Worm (Caenorhabditis elegans) whole organism, L1 larva: Measurements from ENCODE around the gene C26F1.3.

Experiments
- C04F5.9 ChIP-seq: sonication (generic microtip); optimal IDR thresholded peaks from 2 replicates; lab custom pipeline; 2016; ENCODE audit warnings: missing genetic modification characterization, missing compliant biosample characterization
- F16B12.6 ChIP-seq: fragments of 150-350 bp; optimal IDR thresholded peaks from 2 replicates; lab custom pipeline; 2014; ENCODE audit warnings: missing biosample characterization, missing genetic modification characterization
- Y116A8C.19 ChIP-seq: sonication (generic microtip); optimal IDR thresholded peaks from 2 replicates; lab custom pipeline; 2016; ENCODE audit warnings: missing compliant biosample characterization, missing genetic modification characterization, borderline replicate concordance
- aly-2 ChIP-seq: fragments of 150-350 bp; optimal IDR thresholded peaks from 2 replicates; lab custom pipeline; 2014; ENCODE audit warnings: missing biosample characterization, missing genetic modification characterization
- dpl-1 ChIP-seq, 3 experiments: fragments of 150-350 bp in 2 of 3; sonication (generic microtip) in 1 of 3; optimal IDR thresholded peaks; 2 replicates each; lab custom pipeline; 2014 to 2017; ENCODE audit warnings: missing biosample characterization in 3 of 3, missing genetic modification characterization in 3 of 3, missing genetic modification reagents in 3 of 3
- dsc-1 ChIP-seq: sonication (generic microtip); optimal IDR thresholded peaks from 2 replicates; lab custom pipeline; 2016; ENCODE audit warnings: mild to moderate bottlenecking, missing genetic modification characterization, missing compliant biosample characterization
- efl-1 ChIP-seq, 4 experiments: fragments of 150-350 bp; optimal IDR thresholded peaks in 3 of 4; peaks in 1 of 4; 1 replicate in 1 of 4; 2 replicates in 3 of 4; lab custom pipeline; 2014; ENCODE audit warnings: missing biosample characterization in 2 of 4, missing genetic modification characterization in 2 of 4, missing genetic modification reagents in 2 of 4
- egl-13 ChIP-seq: sonication (generic microtip); optimal IDR thresholded peaks from 2 replicates; lab custom pipeline; 2016; ENCODE audit warnings: missing genotype, missing genetic modification reagents, missing genetic modification characterization, missing compliant biosample characterization
- elt-3 ChIP-seq, 6 experiments: fragments of 150-350 bp in 1 of 6; sonication (generic microtip); optimal IDR thresholded peaks; 2 replicates each; lab custom pipeline; 2017 to 2018; ENCODE audit warnings: missing biosample characterization in 6 of 6, missing genetic modification characterization in 6 of 6, inconsistent platforms in 1 of 6
- ets-5 ChIP-seq: fragments of 200-800 bp; sonication (Bioruptor generic); IDR thresholded peaks from 2 replicates; pipeline ENCODE4 v1.3.6; 2022; ENCODE audit warnings: missing genetic modification characterization, missing compliant biosample characterization
- fos-1 ChIP-seq: fragments of 150-350 bp; optimal IDR thresholded peaks from 2 replicates; lab custom pipeline; 2014; ENCODE audit warnings: missing biosample characterization, missing genetic modification characterization
- hpl-2 ChIP-seq: fragments of 150-350 bp; optimal IDR thresholded peaks from 2 replicates; lab custom pipeline; 2014; ENCODE audit warnings: missing biosample characterization, missing genetic modification reagents, missing genetic modification characterization
- irx-1 ChIP-seq: sonication (generic microtip); optimal IDR thresholded peaks from 2 replicates; lab custom pipeline; 2016; ENCODE audit warnings: missing genetic modification characterization, missing compliant biosample characterization
- isw-1 ChIP-seq: fragments of 200-800 bp; sonication (Bioruptor generic); IDR thresholded peaks from 2 replicates; pipeline ENCODE4 v1.3.6; 2022; ENCODE audit warnings: missing genetic modification characterization, missing compliant biosample characterization
- lin-14 ChIP-seq: fragments of 200-800 bp; sonication (Bioruptor generic); optimal IDR thresholded peaks from 2 replicates; lab custom pipeline; 2018; ENCODE audit warnings: mild to moderate bottlenecking, missing genetic modification characterization, moderate library complexity, missing compliant biosample characterization
- lin-15B ChIP-seq: fragments of 150-350 bp; sonication (generic microtip); optimal IDR thresholded peaks from 3 replicates; lab custom pipeline; 2014; ENCODE audit warnings: missing biosample characterization, missing genetic modification characterization
- lin-35 ChIP-seq, 2 experiments: fragments of 150-350 bp; optimal IDR thresholded peaks; 2 replicates each; lab custom pipeline; 2014; ENCODE audit warnings: missing biosample characterization in 2 of 2, missing genetic modification characterization in 2 of 2, missing genetic modification reagents in 2 of 2
- lin-39 ChIP-seq: fragments of 150-350 bp; optimal IDR thresholded peaks from 2 replicates; lab custom pipeline; 2014; ENCODE audit warnings: missing biosample characterization, missing genetic modification reagents, missing genetic modification characterization
- lsy-2 ChIP-seq, 2 experiments: fragments of 150-350 bp; optimal IDR thresholded peaks; 2 replicates each; lab custom pipeline; 2014; ENCODE audit warnings: missing biosample characterization in 2 of 2, missing genetic modification characterization in 2 of 2
- mdl-1 ChIP-seq, 2 experiments: fragments of 150-350 bp; optimal IDR thresholded peaks; 2 replicates each; lab custom pipeline; 2014 to 2017; ENCODE audit warnings: missing biosample characterization in 2 of 2, missing genetic modification characterization in 2 of 2, inconsistent platforms in 1 of 2
- mef-2 ChIP-seq: fragments of 150-350 bp; optimal IDR thresholded peaks from 2 replicates; lab custom pipeline; 2014; ENCODE audit warnings: missing biosample characterization, missing genetic modification characterization
- mep-1 ChIP-seq: fragments of 150-350 bp; optimal IDR thresholded peaks from 2 replicates; lab custom pipeline; 2014; ENCODE audit warnings: missing biosample characterization, missing genetic modification characterization
- nhr-19 ChIP-seq: fragments of 200-800 bp; sonication (Bioruptor generic); conservative IDR thresholded peaks from 2 replicates; pipeline ENCODE4 v1.3.6; 2022; ENCODE audit warnings: missing genetic modification characterization, missing compliant biosample characterization
- nhr-20 ChIP-seq: sonication (generic microtip); optimal IDR thresholded peaks from 2 replicates; lab custom pipeline; 2016; ENCODE audit warnings: mild to moderate bottlenecking, missing genetic modification characterization, missing compliant biosample characterization
- nhr-71 ChIP-seq: sonication (generic microtip); optimal IDR thresholded peaks from 2 replicates; lab custom pipeline; 2016; ENCODE audit warnings: mild to moderate bottlenecking, missing genetic modification characterization, moderate library complexity, missing compliant biosample characterization
- nhr-77 ChIP-seq: fragments of 150-350 bp; optimal IDR thresholded peaks from 2 replicates; lab custom pipeline; 2014; ENCODE audit warnings: missing biosample characterization, missing genetic modification characterization
- nhr-84 ChIP-seq: sonication (generic microtip); optimal IDR thresholded peaks from 2 replicates; lab custom pipeline; 2017; ENCODE audit warnings: missing biosample characterization, missing genetic modification characterization
- nhr-85 ChIP-seq: sonication (generic microtip); peaks from one replicate; lab custom pipeline; 2016; ENCODE audit warnings: missing genetic modification characterization, inconsistent platforms, missing compliant biosample characterization
- pax-3 ChIP-seq: fragments of 200-800 bp; sonication (Bioruptor generic); optimal IDR thresholded peaks from 2 replicates; lab custom pipeline; 2018; ENCODE audit warnings: mild to moderate bottlenecking, missing genetic modification characterization, moderate library complexity, missing compliant biosample characterization
- rnt-1 ChIP-seq: sonication (generic microtip); optimal IDR thresholded peaks from 2 replicates; lab custom pipeline; 2016; ENCODE audit warnings: mild to moderate bottlenecking, missing genetic modification characterization, moderate library complexity, missing compliant biosample characterization
- skn-1 ChIP-seq: fragments of 150-350 bp; optimal IDR thresholded peaks from 2 replicates; lab custom pipeline; 2014; ENCODE audit warnings: missing biosample characterization, missing genetic modification characterization
- snpc-4 ChIP-seq: fragments of 150-350 bp; optimal IDR thresholded peaks from 2 replicates; lab custom pipeline; 2014; ENCODE audit warnings: missing biosample characterization, missing genetic modification characterization
- snu-23 ChIP-seq: sonication (generic microtip); optimal IDR thresholded peaks from 2 replicates; lab custom pipeline; 2016; ENCODE audit warnings: missing genetic modification characterization, missing compliant biosample characterization
- sptf-1 ChIP-seq: fragments of 150-350 bp; optimal IDR thresholded peaks from 2 replicates; lab custom pipeline; 2014; ENCODE audit warnings: missing biosample characterization, missing genetic modification characterization
- swsn-7 ChIP-seq: sonication (generic microtip); optimal IDR thresholded peaks from 2 replicates; lab custom pipeline; 2016; ENCODE audit warnings: missing genetic modification characterization, missing compliant biosample characterization
- tbx-2 ChIP-seq: sonication (generic microtip); optimal IDR thresholded peaks from 2 replicates; lab custom pipeline; 2016; ENCODE audit warnings: missing genetic modification characterization, missing compliant biosample characterization
- unc-130 ChIP-seq: fragments of 150-350 bp; optimal IDR thresholded peaks from 2 replicates; lab custom pipeline; 2017; ENCODE audit warnings: missing biosample characterization, missing genetic modification characterization, inconsistent platforms
- unc-98 ChIP-seq: fragments of 200-800 bp; sonication (Bioruptor generic); IDR thresholded peaks from 2 replicates; pipeline ENCODE4 v1.3.6; 2022; ENCODE audit warnings: missing genetic modification characterization, missing compliant biosample characterization
- vab-15 ChIP-seq: sonication (generic microtip); optimal IDR thresholded peaks from 2 replicates; lab custom pipeline; 2017; ENCODE audit warnings: missing genotype, mild to moderate bottlenecking, missing genetic modification characterization, missing compliant biosample characterization
- xbp-1 ChIP-seq: sonication (generic microtip); optimal IDR thresholded peaks from 2 replicates; lab custom pipeline; 2016; ENCODE audit warnings: missing genetic modification characterization, missing compliant biosample characterization
- zip-4 ChIP-seq: fragments of 200-800 bp; sonication (Bioruptor generic); optimal IDR thresholded peaks from 2 replicates; lab custom pipeline; 2018; ENCODE audit warnings: mild to moderate bottlenecking, missing genetic modification characterization, moderate library complexity, missing compliant biosample characterization
- ztf-4 ChIP-seq: fragments of 150-350 bp; optimal IDR thresholded peaks from 2 replicates; lab custom pipeline; 2014; ENCODE audit warnings: missing biosample characterization, missing genetic modification characterization

The C26F1.3 gene

DNA sequence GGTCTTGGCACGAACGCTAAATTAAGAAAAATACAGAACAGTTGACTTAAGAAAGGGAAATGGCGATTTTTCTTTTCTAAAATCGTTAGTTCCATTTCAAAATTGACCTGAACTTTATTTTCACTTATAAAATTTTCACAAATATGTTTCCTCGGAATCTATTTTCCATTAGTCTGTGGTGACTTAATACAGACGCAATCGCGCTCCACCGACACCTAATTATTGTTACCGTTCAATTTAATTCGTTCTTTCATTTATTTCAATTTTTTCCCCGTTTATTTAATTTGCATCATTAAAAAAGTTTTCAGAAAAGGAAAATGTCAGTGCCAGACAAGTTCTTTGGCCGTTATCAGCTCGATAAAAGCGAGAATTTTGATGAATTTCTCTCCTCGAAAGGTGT, 43.2 kb downstream of the C26F1.3 start, which contains the start of gene lbp-4 (continued):
- peak; percentile 44 to 78 for TF ChIP-seq lin-35 (GFP tag; optimal IDR thresholded peaks at IDR 0.05; lab: Kevin White, UChicago)
- TF ChIP-seq irx-1 (tag; lab: Kevin White, UChicago), result no peak
- peak; percentile 12 for TF ChIP-seq skn-1 (tag; lab: Kevin White, UChicago)
- peak; percentile 23 for TF ChIP-seq nhr-77 (tag; lab: Kevin White, UChicago)
- TF ChIP-seq C04F5.9 (tag; lab: Kevin White, UChicago), result no peak
- peak in 1 of 6 experiments; percentile 17 for TF ChIP-seq elt-3 (tag; optimal IDR thresholded peaks at IDR 0.05; lab: Kevin White, UChicago)
- TF ChIP-seq Y116A8C.19 (tag; lab: Kevin White, UChicago), result no peak
- peak; percentile 54 for TF ChIP-seq nhr-20 (tag; lab: Kevin White, UChicago)
- peak; percentile 51 to 53 for TF ChIP-seq efl-1 (optimal IDR thresholded peaks at IDR 0.05; lab: Kevin White, UChicago)
- TF ChIP-seq efl-1 (GFP tag; optimal IDR thresholded peaks at IDR 0.05 in 1 of 2; lab: Kevin White, UChicago), result peak in 1 of 2 experiments; percentile 42
- TF ChIP-seq isw-1 (GFP tag; lab: Robert Waterston, UW), result no peak
- TF ChIP-seq snpc-4 (tag; lab: Kevin White, UChicago), result peak; percentile 3
- no peak for TF ChIP-seq zip-4 (GFP tag; lab: Kevin White, UChicago)
- TF ChIP-seq pax-3 (tag; lab: Kevin White, UChicago), result no peak
- peak; percentile 86 for TF ChIP-seq vab-15 (tag; lab: Kevin White, UChicago)
- no peak for TF ChIP-seq nhr-85
- no peak for TF ChIP-seq mep-1 (tag; lab: Kevin White, UChicago)
- peak; percentile 26 for TF ChIP-seq lin-15B (tag; lab: Kevin White, UChicago)

DNA sequence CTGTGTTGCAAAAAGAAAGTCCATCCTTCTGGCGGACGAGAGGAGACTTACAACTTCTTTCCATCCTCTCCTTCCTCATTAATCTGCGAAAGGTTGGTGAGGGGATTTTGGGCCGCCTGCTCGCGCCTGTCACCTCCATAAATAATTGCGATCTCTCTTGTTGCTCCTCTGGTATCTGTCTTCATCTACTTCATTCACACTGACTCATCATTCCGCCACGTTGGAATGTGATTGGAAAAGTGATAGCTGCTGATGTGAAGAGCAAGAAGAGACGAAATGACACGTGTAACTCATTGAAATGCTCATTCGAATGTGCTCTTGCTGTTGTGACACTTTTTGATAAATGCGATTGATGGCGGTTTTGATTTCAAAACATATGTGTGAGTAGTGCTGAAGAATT, 45.6 kb downstream of the C26F1.3 start:
- TF ChIP-seq mdl-1 (tag; optimal IDR thresholded peaks at IDR 0.05; lab: Kevin White, UChicago), result peak in 1 of 2 experiments; percentile 15
- peak; percentile 37 for TF ChIP-seq swsn-7
- TF ChIP-seq ets-5 (GFP tag; lab: Robert Waterston, UW), result no peak
- TF ChIP-seq rnt-1 (tag; lab: Kevin White, UChicago), result peak; percentile 80
- TF ChIP-seq hpl-2 (GFP tag; lab: Kevin White, UChicago), result no peak
- TF ChIP-seq nhr-84 (tag; lab: Kevin White, UChicago), result no peak
- TF ChIP-seq mef-2 (tag; lab: Kevin White, UChicago), result peak; percentile 33
- no peak for TF ChIP-seq egl-13 (tag; lab: Kevin White, UChicago)
- TF ChIP-seq unc-130 (tag; lab: Kevin White, UChicago), result peak; percentile 46
- peak; percentile 23 for TF ChIP-seq lin-39
- TF ChIP-seq xbp-1 (tag; lab: Kevin White, UChicago), result peak; percentile 29
- peak; percentile 90 for TF ChIP-seq lin-14 (GFP tag; lab: Kevin White, UChicago)
- TF ChIP-seq lsy-2 (tag; optimal IDR thresholded peaks at IDR 0.05; lab: Kevin White, UChicago), result peak; percentile 31 to 45
- TF ChIP-seq ztf-4 (tag; lab: Kevin White, UChicago), result peak; percentile 56
- 0 out of 2 replicates have a peak, but pooled peaks have one; percentile 27 for TF ChIP-seq unc-98 (GFP tag; lab: Robert Waterston, UW)
- TF ChIP-seq nhr-19 (GFP tag; lab: Robert Waterston, UW), result peak; percentile 47
- peak; percentile 44 for TF ChIP-seq nhr-20 (tag; lab: Kevin White, UChicago)
- peak; percentile 33 for TF ChIP-seq tbx-2
- TF ChIP-seq snu-23 (GFP tag; lab: Kevin White, UChicago), result peak; percentile 53
- no peak for TF ChIP-seq snpc-4 (tag; lab: Kevin White, UChicago)
- TF ChIP-seq nhr-71 (tag; lab: Kevin White, UChicago), result peak; percentile 86
- TF ChIP-seq dsc-1, result peak; percentile 49
- no peak for TF ChIP-seq dpl-1 (GFP tag; optimal IDR thresholded peaks at IDR 0.05; lab: Kevin White, UChicago)
- TF ChIP-seq fos-1 (tag; lab: Kevin White, UChicago), result peak; percentile 39

DNA sequence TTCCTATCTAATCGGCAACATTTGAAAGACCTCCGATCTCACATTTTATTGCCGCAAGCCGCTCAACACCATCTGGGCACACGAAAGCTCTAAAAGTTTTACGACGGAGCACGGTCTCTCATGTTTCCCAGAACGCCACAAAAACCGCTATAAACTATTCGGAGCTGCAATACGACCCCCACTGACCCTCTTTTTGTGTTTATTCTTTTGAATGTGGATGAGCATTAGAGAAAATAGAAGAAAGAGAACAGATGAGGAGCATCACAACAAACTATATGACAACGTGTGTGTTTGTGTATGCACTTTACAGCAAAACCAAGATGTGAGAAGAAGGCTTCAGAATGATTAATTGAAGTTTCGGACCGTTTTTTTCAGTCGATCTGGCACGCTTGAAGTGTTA, 47.0 kb downstream of the C26F1.3 start:
- TF ChIP-seq efl-1 (optimal IDR thresholded peaks at IDR 0.05; lab: Kevin White, UChicago), result no peak
- peak in 1 of 2 experiments; percentile 72 for TF ChIP-seq efl-1 (GFP tag; optimal IDR thresholded peaks at IDR 0.05 in 1 of 2; lab: Kevin White, UChicago)
- TF ChIP-seq F16B12.6 (tag; lab: Kevin White, UChicago), result no peak
- no peak for TF ChIP-seq sptf-1
- TF ChIP-seq aly-2, result no peak
- TF ChIP-seq zip-4 (GFP tag; lab: Kevin White, UChicago), result no peak
- TF ChIP-seq dsc-1, result peak; percentile 70
